Fruit fly (Drosophila melanogaster) whole organism, embryonic: Measurements from ENCODE around the gene bma.
A peak's percentile ranks its signal among the peaks of the same experiment; 100 is the strongest.

ENCODE experiments used
- B-H2 ChIP-seq: fragments of 200-800 bp; sonication (Bioruptor generic); optimal IDR thresholded peaks from 2 replicates; lab custom pipeline; 2018; ENCODE audit warnings: missing biosample characterization, mild to moderate bottlenecking, missing genetic modification characterization
- Bdp1 ChIP-seq: fragments of 200-800 bp; sonication (Bioruptor generic); optimal IDR thresholded peaks from 3 replicates; lab custom pipeline; 2016; ENCODE audit warnings: missing biosample characterization, missing genetic modification characterization
- CG10543 ChIP-seq: fragments of 200-800 bp; sonication (Bioruptor generic); optimal IDR thresholded peaks from 3 replicates; lab custom pipeline; 2017; ENCODE audit warnings: missing biosample characterization, mild to moderate bottlenecking, missing genetic modification characterization, moderate library complexity
- CG12659 ChIP-seq: fragments of 200-800 bp; sonication (Bioruptor generic); optimal IDR thresholded peaks from 3 replicates; lab custom pipeline; 2017; ENCODE audit warnings: mild to moderate bottlenecking, missing biosample characterization, missing genetic modification reagents, missing genetic modification characterization
- CG13894 ChIP-seq: fragments of 200-800 bp; sonication (Bioruptor generic); optimal IDR thresholded peaks from 3 replicates; lab custom pipeline; 2018; ENCODE audit warnings: missing biosample characterization, mild to moderate bottlenecking, missing genetic modification characterization, moderate library complexity
- CG14441 ChIP-seq: fragments of 200-800 bp; sonication (Bioruptor generic); IDR thresholded peaks from 2 replicates; pipeline ENCODE4 v1.3.6; 2022; ENCODE audit warnings: missing biosample characterization, missing genetic modification characterization
- CG1603 ChIP-seq: fragments of 200-800 bp; sonication (Bioruptor generic); optimal IDR thresholded peaks from 2 replicates; lab custom pipeline; 2019; ENCODE audit warnings: missing biosample characterization, mild to moderate bottlenecking, missing genetic modification characterization, moderate library complexity
- CG2116 ChIP-seq: fragments of 200-800 bp; sonication (Bioruptor generic); optimal IDR thresholded peaks from 3 replicates; lab custom pipeline; 2018; ENCODE audit warnings: missing biosample characterization, mild to moderate bottlenecking, missing genetic modification characterization
- CG32772 ChIP-seq: fragments of 200-800 bp; sonication (Bioruptor generic); IDR thresholded peaks from 2 replicates; pipeline ENCODE4 v1.3.6; 2022; ENCODE audit warnings: missing biosample characterization, missing genetic modification characterization
- CG3847 ChIP-seq: fragments of 200-800 bp; sonication (Bioruptor generic); IDR thresholded peaks from 2 replicates; pipeline ENCODE4 v1.3.6; 2022; ENCODE audit warnings: missing biosample characterization, missing genetic modification characterization
- CG4617 ChIP-seq: fragments of 200-800 bp; sonication (Bioruptor generic); optimal IDR thresholded peaks from 3 replicates; lab custom pipeline; 2016; ENCODE audit warnings: missing biosample characterization, missing genetic modification characterization, borderline replicate concordance
- CG6689 ChIP-seq: fragments of 200-800 bp; sonication (Bioruptor generic); IDR thresholded peaks from 2 replicates; pipeline ENCODE4 v1.3.6; 2022; ENCODE audit warnings: missing biosample characterization, missing genetic modification characterization
- CG7357 ChIP-seq: fragments of 200-800 bp; sonication (Bioruptor generic); IDR thresholded peaks from 3 replicates; pipeline ENCODE4 v1.3.6; 2022; ENCODE audit warnings: missing biosample characterization, missing genetic modification characterization
- CG8290 ChIP-seq, 3 experiments: fragments of 200-800 bp; sonication (Bioruptor generic); optimal IDR thresholded peaks; 2 replicates each; lab custom pipeline; 2016 to 2019; ENCODE audit warnings: missing biosample characterization in 3 of 3, missing genetic modification characterization in 3 of 3, mild to moderate bottlenecking in 2 of 3, moderate library complexity in 1 of 3
- CG9817 ChIP-seq: fragments of 200-800 bp; sonication (Bioruptor generic); optimal IDR thresholded peaks from 2 replicates; lab custom pipeline; 2018; ENCODE audit warnings: missing biosample characterization, mild to moderate bottlenecking, missing genetic modification characterization, moderate library complexity
- CG9876 ChIP-seq: fragments of 200-800 bp; sonication (Bioruptor generic); optimal IDR thresholded peaks from 2 replicates; lab custom pipeline; 2016; ENCODE audit warnings: missing biosample characterization, missing genetic modification characterization
- Dll ChIP-seq: fragments of 200-800 bp; sonication (Bioruptor generic); IDR thresholded peaks from 4 replicates; pipeline ENCODE4 v1.3.6; 2022; ENCODE audit warnings: missing biosample characterization, missing genetic modification characterization; ENCODE audit not compliant: partially characterized antibody
- Gug ChIP-seq: fragments of 200-800 bp; sonication (Bioruptor generic); IDR thresholded peaks from 4 replicates; pipeline ENCODE4 v1.3.6; 2022; ENCODE audit warnings: missing biosample characterization, missing genetic modification characterization
- Hey ChIP-seq: fragments of 200-800 bp; sonication (Bioruptor generic); optimal IDR thresholded peaks from 3 replicates; lab custom pipeline; 2018; ENCODE audit warnings: missing biosample characterization, mild to moderate bottlenecking, missing genetic modification characterization
- Hmr ChIP-seq: fragments of 200-800 bp; sonication (Bioruptor generic); optimal IDR thresholded peaks from 3 replicates; lab custom pipeline; 2017; ENCODE audit warnings: mild to moderate bottlenecking, missing biosample characterization, missing genetic modification reagents, missing genetic modification characterization
- MBD-R2 ChIP-seq: fragments of 200-800 bp; sonication (Bioruptor generic); IDR thresholded peaks from 2 replicates; pipeline ENCODE4 v1.3.6; 2022; ENCODE audit warnings: missing biosample characterization, missing genetic modification characterization
- MESR4 ChIP-seq: fragments of 200-800 bp; sonication (Bioruptor generic); optimal IDR thresholded peaks from 2 replicates; lab custom pipeline; 2018; ENCODE audit warnings: missing biosample characterization, mild to moderate bottlenecking, missing genetic modification characterization, moderate library complexity
- NfI ChIP-seq: fragments of 200-800 bp; sonication (Bioruptor generic); optimal IDR thresholded peaks from 3 replicates; lab custom pipeline; 2018; ENCODE audit warnings: missing biosample characterization, mild to moderate bottlenecking, missing genetic modification characterization, moderate library complexity
- Opbp ChIP-seq: fragments of 200-800 bp; sonication (Bioruptor generic); IDR thresholded peaks from 3 replicates; pipeline ENCODE4 v1.3.6; 2022; ENCODE audit warnings: missing biosample characterization, missing genetic modification characterization; ENCODE audit not compliant: partially characterized antibody
- Ravus ChIP-seq: fragments of 200-800 bp; sonication (Bioruptor generic); IDR thresholded peaks from 2 replicates; pipeline ENCODE4 v1.3.6; 2022; ENCODE audit warnings: missing biosample characterization, missing genetic modification characterization
- Rx ChIP-seq: fragments of 200-800 bp; sonication (Bioruptor generic); IDR thresholded peaks from 2 replicates; pipeline ENCODE4 v1.3.6; 2022; ENCODE audit warnings: missing biosample characterization, missing genetic modification characterization
- Scr ChIP-seq: fragments of 200-800 bp; sonication (Bioruptor generic); IDR thresholded peaks from 2 replicates; pipeline ENCODE4 v1.3.6; 2022; ENCODE audit warnings: missing biosample characterization, missing genetic modification characterization; ENCODE audit not compliant: partially characterized antibody
- Sin3A ChIP-seq: fragments of >200 bp; optimal IDR thresholded peaks from 2 replicates; lab custom pipeline; 2018
- Trl ChIP-seq, 3 experiments: fragments of >200 bp in 2 of 3; fragments of 200-800 bp in 1 of 3; sonication (Bioruptor generic) in 1 of 3; optimal IDR thresholded peaks; 2 replicates in 1 of 3; 3 replicates in 2 of 3; lab custom pipeline; 2016 to 2017; ENCODE audit warnings: missing biosample characterization in 1 of 3, missing genetic modification characterization in 1 of 3
- Usf ChIP-seq: fragments of 200-800 bp; sonication (Bioruptor generic); optimal IDR thresholded peaks from 2 replicates; lab custom pipeline; 2017; ENCODE audit warnings: missing genotype, missing biosample characterization, missing genetic modification characterization
- Xbp1 ChIP-seq: fragments of 200-800 bp; sonication (Bioruptor generic); optimal IDR thresholded peaks from 3 replicates; lab custom pipeline; 2016; ENCODE audit warnings: missing biosample characterization, mild to moderate bottlenecking, missing genetic modification characterization
- YL-1 ChIP-seq: fragments of 200-800 bp; sonication (Bioruptor generic); optimal IDR thresholded peaks from 3 replicates; lab custom pipeline; 2017; ENCODE audit warnings: missing biosample characterization, mild to moderate bottlenecking, missing genetic modification characterization
- chm ChIP-seq: fragments of 200-800 bp; sonication (Bioruptor generic); IDR thresholded peaks from 2 replicates; pipeline ENCODE4 v1.3.6; 2022; ENCODE audit warnings: missing biosample characterization, missing genetic modification characterization
- dm ChIP-seq: fragments of 200-800 bp; sonication (Bioruptor generic); optimal IDR thresholded peaks from 3 replicates; lab custom pipeline; 2016; ENCODE audit warnings: missing biosample characterization, missing genetic modification characterization
- dpn ChIP-seq, 2 experiments: fragments of 200-800 bp; sonication (Bioruptor generic); optimal IDR thresholded peaks; 3 replicates each; lab custom pipeline; 2016; ENCODE audit warnings: missing biosample characterization in 2 of 2, missing genetic modification characterization in 2 of 2
- gfzf ChIP-seq: fragments of 200-800 bp; sonication (Bioruptor generic); optimal IDR thresholded peaks from 2 replicates; lab custom pipeline; 2016; ENCODE audit warnings: missing biosample characterization, mild to moderate bottlenecking, missing genetic modification characterization, moderate library complexity
- inv ChIP-seq: fragments of 200-800 bp; sonication (Bioruptor generic); IDR thresholded peaks from 2 replicates; pipeline ENCODE4 v1.3.6; 2022; ENCODE audit warnings: missing biosample characterization, missing genetic modification characterization; ENCODE audit not compliant: partially characterized antibody
- jumu ChIP-seq: fragments of 200-800 bp; sonication (Bioruptor generic); optimal IDR thresholded peaks from 3 replicates; lab custom pipeline; 2016; ENCODE audit warnings: missing biosample characterization, missing genetic modification characterization
- knrl ChIP-seq: fragments of 200-800 bp; sonication (Bioruptor generic); IDR thresholded peaks from 3 replicates; pipeline ENCODE4 v1.3.6; 2022; ENCODE audit warnings: missing biosample characterization, missing genetic modification characterization; ENCODE audit not compliant: partially characterized antibody
- lilli ChIP-seq: fragments of 200-800 bp; sonication (Bioruptor generic); optimal IDR thresholded peaks from 3 replicates; lab custom pipeline; 2016; ENCODE audit warnings: missing biosample characterization, missing genetic modification characterization
- row ChIP-seq: fragments of 200-800 bp; sonication (Bioruptor generic); IDR thresholded peaks from 3 replicates; pipeline ENCODE4 v1.3.6; 2022; ENCODE audit warnings: missing biosample characterization, missing genetic modification characterization
- sens ChIP-seq: fragments of 200-800 bp; sonication (Bioruptor generic); peaks from one replicate; lab custom pipeline; 2016; ENCODE audit warnings: missing biosample characterization, missing genetic modification characterization
- shn ChIP-seq: fragments of 200-800 bp; sonication (Bioruptor generic); optimal IDR thresholded peaks from 3 replicates; lab custom pipeline; 2016; ENCODE audit warnings: missing biosample characterization, missing genetic modification characterization
- slbo ChIP-seq: fragments of 200-800 bp; sonication (Bioruptor generic); IDR thresholded peaks from 2 replicates; pipeline ENCODE4 v1.3.6; 2022; ENCODE audit warnings: missing biosample characterization, missing genetic modification characterization
- sug ChIP-seq: fragments of 200-800 bp; optimal IDR thresholded peaks from 2 replicates; lab custom pipeline; 2019; ENCODE audit warnings: missing biosample characterization, mild to moderate bottlenecking, missing genetic modification characterization, moderate library complexity
- unc-4 ChIP-seq: fragments of 200-800 bp; sonication (Bioruptor generic); IDR thresholded peaks from 2 replicates; pipeline ENCODE4 v1.3.6; 2022; ENCODE audit warnings: missing biosample characterization, missing genetic modification characterization; ENCODE audit not compliant: partially characterized antibody
- vvl ChIP-seq: fragments of 200-800 bp; sonication (Bioruptor generic); IDR thresholded peaks from 2 replicates; pipeline ENCODE4 v1.3.6; 2022; ENCODE audit warnings: missing biosample characterization, missing genetic modification characterization
- wek ChIP-seq: fragments of 200-800 bp; sonication (Bioruptor generic); optimal IDR thresholded peaks from 3 replicates; lab custom pipeline; 2018; ENCODE audit warnings: missing biosample characterization, mild to moderate bottlenecking, missing genetic modification characterization, moderate library complexity
- zfh1 ChIP-seq: fragments of 200-800 bp; sonication (Bioruptor generic); IDR thresholded peaks from 3 replicates; pipeline ENCODE4 v1.3.6; 2022; ENCODE audit warnings: missing biosample characterization, missing genetic modification characterization

bma gene

DNA sequence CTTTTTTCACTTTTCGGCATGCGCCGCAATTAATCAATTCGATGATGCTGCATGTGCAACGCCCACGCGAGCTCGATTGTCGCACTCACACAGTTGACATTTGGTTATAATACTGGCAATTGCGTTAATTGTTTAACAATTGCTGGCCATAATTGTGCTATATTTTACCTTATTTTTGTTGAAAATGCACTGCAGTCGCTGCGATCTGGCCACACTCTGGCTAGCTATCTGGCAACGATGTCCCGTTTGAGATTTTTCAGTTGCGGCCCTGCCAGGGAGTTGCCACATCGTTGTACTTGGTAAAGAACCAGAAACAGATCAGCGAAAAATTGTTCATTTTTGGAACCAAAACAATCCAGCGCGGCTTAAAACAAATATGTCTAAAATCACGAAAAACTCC lies 9.6 kb upstream of the bma start, which contains the start of the genes CG6707 and CG46387 (continued):
- TF ChIP-seq CG1603 (tag; lab: Kevin White, UChicago): peak; percentile 82
- peak; percentile 53 for TF ChIP-seq dm
- TF ChIP-seq CG14441 (GFP tag; lab: Robert Waterston, UW): 0 out of 2 replicates have a peak, but pooled peaks have one; percentile 17
- peak; percentile 25 for TF ChIP-seq Xbp1 (GFP tag; lab: Kevin White, UChicago)
- peak; percentile 47 for TF ChIP-seq Sin3A (lab: Kevin White, UChicago)
- no peak for TF ChIP-seq Trl (optimal IDR thresholded peaks at IDR 0.05; lab: Kevin White, UChicago)
- peak; percentile 16 for TF ChIP-seq Trl (GFP tag; optimal IDR thresholded peaks at IDR 0.05; lab: Kevin White, UChicago)
- peak; percentile 58 for TF ChIP-seq YL-1 (GFP tag; lab: Kevin White, UChicago)
- peak; percentile 19; the same call in 1 of the 4 replicates for TF ChIP-seq Dll (GFP tag; lab: Robert Waterston, UW)
- TF ChIP-seq NfI (GFP tag; lab: Kevin White, UChicago): peak; percentile 50
- 0 out of 2 replicates have a peak, but pooled peaks have one; percentile 30 for TF ChIP-seq chm
- TF ChIP-seq Hey (tag; lab: Kevin White, UChicago): no peak
- peak; percentile 47 for TF ChIP-seq B-H2 (GFP tag; lab: Kevin White, UChicago)
- TF ChIP-seq Hmr: peak; percentile 56
- TF ChIP-seq MBD-R2 (GFP tag; lab: Robert Waterston, UW): peak; percentile 79
- TF ChIP-seq zfh1 (GFP tag; lab: Robert Waterston, UW): 0 out of 3 replicates have a peak, but pooled peaks have one; percentile 36
- TF ChIP-seq Opbp (GFP tag; lab: Robert Waterston, UW): peak; percentile 63; the same call in 2 of the 3 replicates
- TF ChIP-seq Ravus (GFP tag; lab: Robert Waterston, UW): no peak
- TF ChIP-seq Gug: peak; percentile 25; the same call in 1 of the 4 replicates
- TF ChIP-seq sug (tag; lab: Kevin White, UChicago): peak; percentile 28
- TF ChIP-seq knrl: peak; percentile 54
- peak; percentile 26 for TF ChIP-seq CG10543 (GFP tag; lab: Kevin White, UChicago)
- TF ChIP-seq Bdp1: no peak
- TF ChIP-seq Scr (GFP tag; lab: Robert Waterston, UW): peak; percentile 26; the same call in 1 of the 2 replicates
- TF ChIP-seq CG6689: no peak
- peak; percentile 44 for TF ChIP-seq jumu (GFP tag; lab: Kevin White, UChicago)
- TF ChIP-seq CG12659 (GFP tag; lab: Kevin White, UChicago): peak; percentile 64
- TF ChIP-seq CG9817 (tag; lab: Kevin White, UChicago): peak; percentile 4
- TF ChIP-seq dpn (GFP tag; optimal IDR thresholded peaks at IDR 0.05; lab: Kevin White, UChicago): peak in 1 of 2 experiments; percentile 46
- peak; percentile 68 for TF ChIP-seq gfzf (GFP tag; lab: Kevin White, UChicago)
- TF ChIP-seq CG4617 (GFP tag; lab: Kevin White, UChicago): peak; percentile 94
- peak; percentile 50; the same call in 1 of the 2 replicates for TF ChIP-seq vvl
- TF ChIP-seq unc-4 (GFP tag; lab: Robert Waterston, UW): 0 out of 2 replicates have a peak, but pooled peaks have one; percentile 12
- peak; percentile 45 for TF ChIP-seq CG2116
- peak; percentile 85 for TF ChIP-seq CG3847 (GFP tag; lab: Robert Waterston, UW)
- peak; percentile 61 for TF ChIP-seq slbo (GFP tag; lab: Robert Waterston, UW)
- no peak for TF ChIP-seq CG32772 (GFP tag; lab: Robert Waterston, UW)
- TF ChIP-seq CG7357: no peak
- peak; percentile 85 for TF ChIP-seq MESR4 (GFP tag; lab: Kevin White, UChicago)
- TF ChIP-seq Rx (GFP tag; lab: Robert Waterston, UW): no peak
- peak; percentile 43 for TF ChIP-seq shn (GFP tag; lab: Kevin White, UChicago)
- no peak for TF ChIP-seq wek (GFP tag; lab: Kevin White, UChicago)
- TF ChIP-seq sens (GFP tag; lab: Kevin White, UChicago): peak; percentile 23
- peak; percentile 7 for TF ChIP-seq CG9876 (GFP tag; lab: Kevin White, UChicago)
- TF ChIP-seq CG8290 (GFP tag; optimal IDR thresholded peaks at IDR 0.05; lab: Kevin White, UChicago): no peak
- TF ChIP-seq CG8290 (tag; optimal IDR thresholded peaks at IDR 0.05; lab: Kevin White, UChicago): peak in 1 of 2 experiments; percentile 65
- peak; percentile 22 for TF ChIP-seq CG13894
- TF ChIP-seq row: peak; percentile 71
- peak; percentile 45 for TF ChIP-seq lilli (GFP tag; lab: Kevin White, UChicago)
- TF ChIP-seq inv: peak; percentile 24; the same call in 1 of the 2 replicates
- no peak for TF ChIP-seq Usf (GFP tag; lab: Kevin White, UChicago)
